Fruit fly (Drosophila melanogaster): ENCODE data around the gene csw.
A peak's percentile ranks its signal among the peaks of the same experiment; 100 is the strongest.

csw gene

DNA sequence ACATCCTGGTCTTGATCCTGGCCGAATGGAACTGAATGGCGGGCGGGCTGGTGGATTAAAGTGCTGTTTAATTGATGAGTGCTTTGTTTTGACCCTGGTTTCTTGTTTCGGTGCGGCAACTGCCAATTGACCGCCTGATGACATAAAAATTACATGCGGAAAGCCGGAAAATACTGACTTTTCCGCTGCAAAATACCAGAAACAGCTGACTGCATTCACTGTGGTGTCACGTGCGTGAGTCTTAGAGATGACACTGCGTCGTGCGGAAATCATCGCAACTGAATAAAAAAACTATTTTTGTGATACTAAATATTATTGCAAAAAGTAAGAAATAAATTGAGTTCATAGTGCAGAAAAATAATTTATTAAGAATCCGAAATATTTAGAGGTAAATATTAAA, 55.4 kb downstream of the csw start, which contains the start of gene bcn92 (continued):
- no peak for TF ChIP-seq CG6765 (GFP tag; optimal IDR thresholded peaks at IDR 0.05)
- TF ChIP-seq sr (GFP tag; IDR thresholded peaks at IDR 0.05): no peak
- no peak for TF ChIP-seq exex (tag; optimal IDR thresholded peaks at IDR 0.05)
- TF ChIP-seq CG42726 (GFP tag; IDR thresholded peaks at IDR 0.05; ENCODE audit: partially characterized antibody): peak; percentile 92
- TF ChIP-seq Asciz (GFP tag; optimal IDR thresholded peaks at IDR 0.05): no peak
- no peak for TF ChIP-seq Tbp (GFP tag; optimal IDR thresholded peaks at IDR 0.05)
- TF ChIP-seq en (GFP tag; optimal IDR thresholded peaks at IDR 0.05): no peak
- TF ChIP-seq MTF-1 (GFP tag; optimal IDR thresholded peaks at IDR 0.05; ENCODE audit: borderline replicate concordance): no peak
- TF ChIP-seq tup (GFP tag; optimal IDR thresholded peaks at IDR 0.05): peak; percentile 3
- TF ChIP-seq cwo (GFP tag; optimal IDR thresholded peaks at IDR 0.05): peak; percentile 51
- TF ChIP-seq gsb-n (tag; optimal IDR thresholded peaks at IDR 0.05): no peak
- TF ChIP-seq pita (GFP tag; optimal IDR thresholded peaks at IDR 0.05): no peak
- no peak for TF ChIP-seq CG6175 (GFP tag; IDR thresholded peaks at IDR 0.05)
- no peak for TF ChIP-seq sima (GFP tag; optimal IDR thresholded peaks at IDR 0.05)
- TF ChIP-seq CG6654 (GFP tag; optimal IDR thresholded peaks at IDR 0.05): no peak
- TF ChIP-seq disco-r (GFP tag; optimal IDR thresholded peaks at IDR 0.05): no peak
- TF ChIP-seq br (optimal IDR thresholded peaks at IDR 0.05): no peak
- no peak for TF ChIP-seq fru (optimal IDR thresholded peaks at IDR 0.05)
- 0 out of 2 replicates have a peak, but pooled peaks have one; percentile 8 for TF ChIP-seq Drgx (GFP tag; IDR thresholded peaks at IDR 0.05)
- peak; percentile 97 for TF ChIP-seq amos (GFP tag; IDR thresholded peaks at IDR 0.05; ENCODE audit: partially characterized antibody)
- TF ChIP-seq dpn (GFP tag; optimal IDR thresholded peaks at IDR 0.05): peak; percentile 48 to 51
- no peak for TF ChIP-seq CG12744 (GFP tag; optimal IDR thresholded peaks at IDR 0.05)
- no peak for TF ChIP-seq emc (GFP tag; optimal IDR thresholded peaks at IDR 0.05)
- peak; percentile 25 for TF ChIP-seq CG12942 (GFP tag; optimal IDR thresholded peaks at IDR 0.05)
- peak; percentile 56 for TF ChIP-seq gem (tag; optimal IDR thresholded peaks at IDR 0.05)
- no peak for TF ChIP-seq lab (GFP tag; optimal IDR thresholded peaks at IDR 0.05)
- peak; percentile 43 for TF ChIP-seq CG2712 (tag; optimal IDR thresholded peaks at IDR 0.05)
- no peak for TF ChIP-seq CG18764 (GFP tag; optimal IDR thresholded peaks at IDR 0.05)
- TF ChIP-seq Mrtf (GFP tag; IDR thresholded peaks at IDR 0.05): no peak
- TF ChIP-seq corto (GFP tag; optimal IDR thresholded peaks at IDR 0.05): no peak
- TF ChIP-seq bsh (GFP tag; optimal IDR thresholded peaks at IDR 0.05): peak in 1 of 2 experiments; percentile 16
- TF ChIP-seq GATAe (GFP tag; conservative IDR thresholded peaks at IDR 0.05): no peak
- peak; percentile 37 for TF ChIP-seq CG8290 (GFP tag; optimal IDR thresholded peaks at IDR 0.05)
- peak in 1 of 2 experiments; percentile 56 for TF ChIP-seq CG8290 (tag; optimal IDR thresholded peaks at IDR 0.05)
- TF ChIP-seq lola (GFP tag; optimal IDR thresholded peaks at IDR 0.05): peak in 1 of 3 experiments; percentile 21
- no peak for TF ChIP-seq CG8359 (GFP tag; optimal IDR thresholded peaks at IDR 0.05; ENCODE audit: borderline replicate concordance)
- TF ChIP-seq ara (GFP tag; IDR thresholded peaks at IDR 0.05): no peak
- TF ChIP-seq CG18262 (tag; optimal IDR thresholded peaks at IDR 0.05): peak; percentile 19
- peak; percentile 15 for TF ChIP-seq CG8388 (GFP tag; optimal IDR thresholded peaks at IDR 0.05)
- peak; percentile 87 for TF ChIP-seq ato (GFP tag; IDR thresholded peaks at IDR 0.05; ENCODE audit: partially characterized antibody)
- TF ChIP-seq pb (GFP tag; optimal IDR thresholded peaks at IDR 0.05): no peak
- TF ChIP-seq CG14965 (GFP tag; optimal IDR thresholded peaks at IDR 0.05; ENCODE audit: borderline replicate concordance): no peak
- TF ChIP-seq CG4404 (GFP tag; IDR thresholded peaks at IDR 0.05): no peak
- TF ChIP-seq pfk (GFP tag; optimal IDR thresholded peaks at IDR 0.05): no peak
- peak; percentile 48 for TF ChIP-seq Ets97D (GFP tag; optimal IDR thresholded peaks at IDR 0.05)
- TF ChIP-seq CG17186 (GFP tag; optimal IDR thresholded peaks at IDR 0.05): no peak
- no peak for TF ChIP-seq CG11696 (GFP tag; IDR thresholded peaks at IDR 0.05)
- no peak for TF ChIP-seq CG10565 (GFP tag; optimal IDR thresholded peaks at IDR 0.05)
- TF ChIP-seq CG9727 (GFP tag; optimal IDR thresholded peaks at IDR 0.05): peak; percentile 27
- TF ChIP-seq CG3065 (GFP tag; optimal IDR thresholded peaks at IDR 0.05): no peak
- TF ChIP-seq CG6254 (GFP tag; optimal IDR thresholded peaks at IDR 0.05): no peak

Data from whole organism, embryonic.